Worm (Caenorhabditis elegans) whole organism, L4 larva: ENCODE measurements around the gene F23F1.6.

ENCODE experiments used
- F26F4.8 ChIP-seq: fragments of 200-800 bp; sonication (Bioruptor generic); conservative IDR thresholded peaks from 2 replicates; pipeline ENCODE4 v1.3.6; 2022; ENCODE audit warnings: missing genetic modification characterization, missing compliant biosample characterization
- F37D6.2 ChIP-seq: sonication (generic microtip); optimal IDR thresholded peaks from 2 replicates; lab custom pipeline; 2016; ENCODE audit warnings: mild to moderate bottlenecking, missing genetic modification characterization, missing compliant biosample characterization
- F44E2.7 ChIP-seq: fragments of 200-800 bp; sonication (Bioruptor generic); IDR thresholded peaks from 2 replicates; pipeline ENCODE4 v2.1.2; 2022; ENCODE audit warnings: missing genetic modification characterization, missing compliant biosample characterization
- F49E8.2 ChIP-seq: sonication (generic microtip); optimal IDR thresholded peaks from 2 replicates; lab custom pipeline; 2016; ENCODE audit warnings: missing compliant biosample characterization, mild to moderate bottlenecking, missing genetic modification characterization, borderline replicate concordance
- T20F7.1 ChIP-seq: fragments of 200-800 bp; sonication (Bioruptor generic); optimal IDR thresholded peaks from 2 replicates; lab custom pipeline; 2018; ENCODE audit warnings: mild to moderate bottlenecking, missing genetic modification characterization, missing compliant biosample characterization
- Y48G9A.11 ChIP-seq: fragments of 200-800 bp; sonication (Bioruptor generic); IDR thresholded peaks from 2 replicates; pipeline ENCODE4 v1.3.6; 2022; ENCODE audit warnings: missing genetic modification reagents, missing genetic modification characterization, missing compliant biosample characterization
- Y5F2A.4 ChIP-seq: fragments of 200-800 bp; sonication (Bioruptor generic); optimal IDR thresholded peaks from 2 replicates; lab custom pipeline; 2018; ENCODE audit warnings: mild to moderate bottlenecking, missing genetic modification characterization, missing compliant biosample characterization
- Y75B8A.6 ChIP-seq: fragments of 200-800 bp; sonication (Bioruptor generic); IDR thresholded peaks from 2 replicates; pipeline ENCODE4 v1.3.6; 2022; ENCODE audit warnings: missing genetic modification reagents, missing genetic modification characterization, missing compliant biosample characterization
- arid-1 ChIP-seq: fragments of 200-800 bp; sonication (Bioruptor generic); conservative IDR thresholded peaks from 2 replicates; pipeline ENCODE4 v1.3.6; 2022; ENCODE audit warnings: missing genetic modification reagents, missing genetic modification characterization, missing compliant biosample characterization
- ceh-20 ChIP-seq: fragments of 200-800 bp; sonication (Bioruptor generic); IDR thresholded peaks from 2 replicates; pipeline ENCODE4 v1.3.6; 2022; ENCODE audit warnings: missing genetic modification reagents, missing genetic modification characterization, missing compliant biosample characterization
- ceh-28 ChIP-seq: fragments of 150-350 bp; optimal IDR thresholded peaks from 2 replicates; lab custom pipeline; 2014; ENCODE audit warnings: missing biosample characterization, missing genetic modification reagents, missing genetic modification characterization
- ces-1 ChIP-seq: fragments of 150-350 bp; sonication (generic microtip); optimal IDR thresholded peaks from 4 replicates; lab custom pipeline; 2014; ENCODE audit warnings: missing biosample characterization, missing genetic modification reagents, missing genetic modification characterization
- ctbp-1 ChIP-seq: fragments of 200-800 bp; sonication (Bioruptor generic); IDR thresholded peaks from 2 replicates; pipeline ENCODE4 v1.3.6; 2022; ENCODE audit warnings: missing genetic modification reagents, missing genetic modification characterization, missing compliant biosample characterization
- dmd-6 ChIP-seq: fragments of 200-800 bp; sonication (Bioruptor generic); IDR thresholded peaks from 2 replicates; pipeline ENCODE4 v1.3.6; 2022; ENCODE audit warnings: missing genetic modification reagents, missing genetic modification characterization, missing compliant biosample characterization
- dmd-8 ChIP-seq: fragments of 200-800 bp; sonication (Bioruptor generic); IDR thresholded peaks from 2 replicates; pipeline ENCODE4 v1.3.6; 2022; ENCODE audit warnings: missing genetic modification characterization, missing compliant biosample characterization
- dpl-1 ChIP-seq: fragments of 150-350 bp; optimal IDR thresholded peaks from 2 replicates; lab custom pipeline; 2014; ENCODE audit warnings: missing biosample characterization, missing genetic modification reagents, missing genetic modification characterization
- duxl-1 ChIP-seq: sonication (generic microtip); optimal IDR thresholded peaks from 2 replicates; lab custom pipeline; 2016; ENCODE audit warnings: mild to moderate bottlenecking, missing genetic modification characterization, moderate library complexity, missing compliant biosample characterization; ENCODE audit not compliant: poor library complexity
- dve-1 ChIP-seq: sonication (generic microtip); optimal IDR thresholded peaks from 2 replicates; lab custom pipeline; 2017; ENCODE audit warnings: antibody characterized with exemption, mild to moderate bottlenecking, missing genetic modification characterization, missing compliant biosample characterization; ENCODE audit not compliant: insufficient read depth
- egl-27 ChIP-seq: sonication (generic microtip); optimal IDR thresholded peaks from 3 replicates; lab custom pipeline; 2017; ENCODE audit warnings: missing biosample characterization, missing genetic modification reagents, missing genetic modification characterization
- egl-43 ChIP-seq: fragments of 200-800 bp; sonication (Bioruptor generic); IDR thresholded peaks from 2 replicates; pipeline ENCODE4 v1.3.6; 2022; ENCODE audit warnings: missing genetic modification reagents, missing genetic modification characterization, missing compliant biosample characterization
- hlh-11 ChIP-seq: fragments of 200-800 bp; sonication (Bioruptor generic); optimal IDR thresholded peaks from 2 replicates; lab custom pipeline; 2018; ENCODE audit warnings: mild to moderate bottlenecking, missing genetic modification characterization, missing compliant biosample characterization
- hlh-30 ChIP-seq: sonication (generic microtip); optimal IDR thresholded peaks from 2 replicates; lab custom pipeline; 2017; ENCODE audit warnings: antibody characterized with exemption, mild to moderate bottlenecking, missing genetic modification characterization, missing compliant biosample characterization; ENCODE audit not compliant: insufficient read depth
- lin-13 ChIP-seq: fragments of 150-350 bp; optimal IDR thresholded peaks from 2 replicates; lab custom pipeline; 2014; ENCODE audit warnings: missing biosample characterization, missing genetic modification reagents, missing genetic modification characterization
- lin-38 ChIP-seq: fragments of 200-800 bp; sonication (Bioruptor generic); IDR thresholded peaks from 2 replicates; pipeline ENCODE4 v1.3.6; 2022; ENCODE audit warnings: missing genetic modification reagents, missing genetic modification characterization, missing compliant biosample characterization
- lin-39 ChIP-seq: fragments of 150-350 bp; optimal IDR thresholded peaks from 2 replicates; lab custom pipeline; 2014; ENCODE audit warnings: missing biosample characterization, missing genetic modification reagents, missing genetic modification characterization
- lir-3 ChIP-seq: sonication (generic microtip); optimal IDR thresholded peaks from 2 replicates; lab custom pipeline; 2016; ENCODE audit warnings: mild to moderate bottlenecking, missing genetic modification characterization, missing compliant biosample characterization
- mes-2 ChIP-seq: sonication (generic microtip); optimal IDR thresholded peaks from 2 replicates; lab custom pipeline; 2016; ENCODE audit warnings: missing genotype, mild to moderate bottlenecking, missing genetic modification characterization, missing compliant biosample characterization; ENCODE audit not compliant: poor library complexity, severe bottlenecking
- mxl-3 ChIP-seq: fragments of 200-800 bp; sonication (Bioruptor generic); optimal IDR thresholded peaks from 2 replicates; lab custom pipeline; 2018; ENCODE audit warnings: mild to moderate bottlenecking, missing genetic modification characterization, missing compliant biosample characterization
- nhr-10 ChIP-seq: fragments of 150-350 bp; optimal IDR thresholded peaks from 2 replicates; lab custom pipeline; 2014; ENCODE audit warnings: missing biosample characterization, missing genetic modification characterization
- nhr-28 ChIP-seq: fragments of 150-350 bp; optimal IDR thresholded peaks from 2 replicates; lab custom pipeline; 2014; ENCODE audit warnings: missing biosample characterization, missing genetic modification characterization
- nhr-42 ChIP-seq: fragments of 200-800 bp; sonication (Bioruptor generic); IDR thresholded peaks from 2 replicates; pipeline ENCODE4 v1.3.6; 2022; ENCODE audit warnings: missing genetic modification characterization, missing compliant biosample characterization
- nhr-48 ChIP-seq: sonication (generic microtip); optimal IDR thresholded peaks from 2 replicates; lab custom pipeline; 2016; ENCODE audit warnings: mild to moderate bottlenecking, missing genetic modification characterization, missing compliant biosample characterization
- nhr-76 ChIP-seq: fragments of 150-350 bp; optimal IDR thresholded peaks from 2 replicates; lab custom pipeline; 2014; ENCODE audit warnings: missing biosample characterization, missing genetic modification characterization
- pqm-1 ChIP-seq: sonication (generic microtip); optimal IDR thresholded peaks from 2 replicates; lab custom pipeline; 2017; ENCODE audit warnings: missing biosample characterization, missing genetic modification characterization
- saeg-2 ChIP-seq: fragments of 200-800 bp; sonication (Bioruptor generic); IDR thresholded peaks from 2 replicates; pipeline ENCODE4 v1.3.6; 2022; ENCODE audit warnings: missing genetic modification reagents, missing genetic modification characterization, missing compliant biosample characterization
- set-16 ChIP-seq: fragments of 200-800 bp; sonication (Bioruptor generic); IDR thresholded peaks from 2 replicates; pipeline ENCODE4 v1.3.6; 2022; ENCODE audit warnings: missing genetic modification reagents, missing genetic modification characterization, missing compliant biosample characterization
- tag-97 ChIP-seq: fragments of 200-800 bp; sonication (Bioruptor generic); IDR thresholded peaks from 2 replicates; pipeline ENCODE4 v1.3.6; 2022; ENCODE audit warnings: missing genetic modification characterization, missing compliant biosample characterization
- unc-39 ChIP-seq: sonication (generic microtip); optimal IDR thresholded peaks from 2 replicates; lab custom pipeline; 2017; ENCODE audit warnings: missing biosample characterization, missing genetic modification characterization
- unc-62 ChIP-seq, 3 experiments: fragments of 150-350 bp in 1 of 3; sonication (generic microtip); optimal IDR thresholded peaks in 2 of 3; peaks in 1 of 3; 1 replicate in 1 of 3; 2 replicates in 2 of 3; lab custom pipeline; 2014 to 2017; ENCODE audit warnings: missing biosample characterization in 3 of 3, missing genetic modification characterization in 3 of 3, missing genetic modification reagents in 3 of 3, missing genotype in 1 of 3
- zip-11 ChIP-seq: fragments of 200-800 bp; sonication (Bioruptor generic); IDR thresholded peaks from 2 replicates; pipeline ENCODE4 v1.3.6; 2022; ENCODE audit warnings: missing genetic modification characterization, missing compliant biosample characterization
- zip-2 ChIP-seq: fragments of 150-350 bp; optimal IDR thresholded peaks from 2 replicates; lab custom pipeline; 2014; ENCODE audit warnings: missing biosample characterization, missing genetic modification characterization
- ztf-11 ChIP-seq: fragments of 150-350 bp; optimal IDR thresholded peaks from 2 replicates; lab custom pipeline; 2014; ENCODE audit warnings: missing biosample characterization, missing genetic modification characterization
- ztf-7 ChIP-seq: fragments of 150-350 bp; optimal IDR thresholded peaks from 2 replicates; lab custom pipeline; 2014; ENCODE audit warnings: missing biosample characterization, missing genetic modification characterization

The F23F1.6 gene

DNA sequence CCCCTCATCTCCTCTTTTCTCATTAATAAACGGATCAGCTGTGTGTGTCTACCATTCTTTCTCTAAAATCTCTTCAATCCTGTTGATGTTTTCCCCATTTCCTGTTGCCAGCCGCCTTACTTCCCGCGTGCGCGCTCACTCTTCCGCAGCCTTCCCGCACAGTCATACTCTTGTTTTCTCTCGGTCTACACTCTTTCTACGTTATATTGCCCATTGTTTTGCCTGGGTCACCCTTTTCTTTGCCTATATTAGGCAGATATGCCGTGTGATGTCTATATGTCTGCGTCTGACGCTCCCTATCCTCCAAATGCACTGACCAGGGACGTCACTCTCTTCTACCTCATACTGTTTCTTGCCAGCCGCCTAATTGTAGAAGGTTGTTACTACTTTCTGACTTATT, 29.2 kb upstream of the F23F1.6 start (continued):
- no peak for TF ChIP-seq dmd-8
- TF ChIP-seq Y48G9A.11 (GFP tag; lab: Robert Waterston, UW) = no peak
- no peak for TF ChIP-seq ztf-11 (tag; lab: Kevin White, UChicago)
- TF ChIP-seq F44E2.7 = no peak
- TF ChIP-seq duxl-1 (tag; lab: Kevin White, UChicago) = no peak
- TF ChIP-seq nhr-28 = peak; percentile 51
- TF ChIP-seq F49E8.2 = no peak
- no peak for TF ChIP-seq lir-3 (tag; lab: Kevin White, UChicago)
- peak; percentile 43 for TF ChIP-seq dve-1 (tag; lab: Kevin White, UChicago)
- TF ChIP-seq lin-39 (tag; lab: Kevin White, UChicago) = no peak
- no peak for TF ChIP-seq ctbp-1 (GFP tag; lab: Robert Waterston, UW)
- TF ChIP-seq Y75B8A.6 = no peak
- TF ChIP-seq ceh-28 = no peak
- TF ChIP-seq lin-13 (GFP tag; lab: Kevin White, UChicago) = no peak
- no peak for TF ChIP-seq dpl-1
- no peak for TF ChIP-seq F26F4.8 (GFP tag; lab: Robert Waterston, UW)
- TF ChIP-seq hlh-11 (tag; lab: Kevin White, UChicago) = peak; percentile 82
- no peak for TF ChIP-seq zip-2
- TF ChIP-seq F37D6.2 (tag; lab: Kevin White, UChicago) = no peak
- peak; percentile 86 for TF ChIP-seq hlh-30 (tag; lab: Kevin White, UChicago)
- TF ChIP-seq egl-27 (tag; lab: Kevin White, UChicago) = no peak
- no peak for TF ChIP-seq T20F7.1 (GFP tag; lab: Kevin White, UChicago)
- TF ChIP-seq ces-1 (GFP tag; lab: Kevin White, UChicago) = no peak
- TF ChIP-seq saeg-2 (GFP tag; lab: Robert Waterston, UW) = no peak
- no peak for TF ChIP-seq mes-2 (tag; lab: Kevin White, UChicago)
- TF ChIP-seq nhr-42 (GFP tag; lab: Robert Waterston, UW) = no peak
- no peak for TF ChIP-seq zip-11 (GFP tag; lab: Robert Waterston, UW)
- no peak for TF ChIP-seq tag-97 (GFP tag; lab: Robert Waterston, UW)
- TF ChIP-seq unc-62 (GFP tag; optimal IDR thresholded peaks at IDR 0.05 in 1 of 2; lab: Kevin White, UChicago) = peak in 1 of 2 experiments; percentile 57
- TF ChIP-seq unc-62 (tag; optimal IDR thresholded peaks at IDR 0.05; lab: Kevin White, UChicago) = no peak
- TF ChIP-seq nhr-10 (tag; lab: Kevin White, UChicago) = no peak
- no peak for TF ChIP-seq ztf-7 (tag; lab: Kevin White, UChicago)
- TF ChIP-seq lin-38 = no peak
- no peak for TF ChIP-seq Y5F2A.4 (GFP tag; lab: Kevin White, UChicago)
- no peak for TF ChIP-seq set-16 (GFP tag; lab: Robert Waterston, UW)
- TF ChIP-seq arid-1 (GFP tag; lab: Robert Waterston, UW) = 0 out of 2 replicates have a peak, but pooled peaks have one; percentile 21

DNA sequence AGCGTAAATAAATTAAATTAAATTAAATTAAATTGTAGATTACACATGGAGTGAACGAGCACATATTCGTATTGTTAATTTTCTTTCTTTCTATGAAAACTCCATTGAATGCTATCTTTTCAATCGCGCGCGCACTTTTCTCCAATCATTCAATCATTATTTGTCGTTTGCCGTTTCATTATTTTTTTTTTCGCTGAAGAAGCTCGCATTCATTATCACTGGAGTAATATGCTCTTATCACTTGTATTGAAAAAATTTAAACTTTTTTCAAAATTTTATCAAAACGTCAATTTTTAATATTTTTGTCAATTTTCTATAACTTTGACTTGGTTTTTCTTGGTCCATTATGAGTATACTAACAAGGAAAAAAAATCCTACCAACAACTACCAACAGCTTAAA, 28.4 kb upstream of the F23F1.6 start:
- TF ChIP-seq F49E8.2 (no peak), pqm-1 (peak; percentile 31), dve-1 (tag; lab: Kevin White, UChicago) (peak; percentile 13), dmd-6 (GFP tag; lab: Robert Waterston, UW) (peak; percentile 32; the same call in 1 of the 2 replicates)

DNA sequence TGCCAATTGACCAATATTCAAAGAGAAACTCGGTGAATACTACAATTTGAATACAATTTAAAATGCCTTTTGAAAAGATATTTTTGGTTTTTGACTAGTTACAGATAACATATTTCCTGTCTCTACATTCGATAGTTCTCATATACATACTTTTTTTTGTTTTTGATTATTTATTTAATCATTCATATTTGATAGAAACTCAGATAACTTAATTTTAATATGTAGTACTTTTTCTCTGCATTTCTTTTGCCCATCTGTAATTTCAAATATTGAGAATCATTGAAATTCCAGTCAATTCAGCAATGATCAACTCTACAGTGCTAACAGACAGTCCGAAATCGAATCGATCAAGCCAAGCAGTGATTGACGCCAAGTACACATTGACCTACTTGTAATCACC, 23.9 kb upstream of the F23F1.6 start, which contains the start of gene C23H3.2:
C23H3.2 (plus strand) TSS at position 301 of the 400 bp plus-strand sequence.
- TF ChIP-seq Y5F2A.4 (GFP tag; lab: Kevin White, UChicago) (no peak), mxl-3 (GFP tag; lab: Kevin White, UChicago) (no peak), unc-39 (no peak), ztf-7 (tag; lab: Kevin White, UChicago) (no peak), ceh-20 (GFP tag; lab: Robert Waterston, UW) (no peak), nhr-76 (tag; lab: Kevin White, UChicago) (no peak), egl-43 (GFP tag; lab: Robert Waterston, UW) (no peak), lin-38 (no peak), nhr-48 (tag; lab: Kevin White, UChicago) (no peak)
